Worm (Caenorhabditis elegans) whole organism, L4 larva: ENCODE measurements around the gene T01G1.4.
A peak's percentile ranks its signal among the peaks of the same experiment; 100 is the strongest.

ENCODE experiments used
- aha-1 ChIP-seq: fragments of 150-350 bp; peaks from one replicate; lab custom pipeline; 2014; ENCODE audit warnings: missing biosample characterization, missing genetic modification characterization
- ces-1 ChIP-seq: fragments of 150-350 bp; sonication (generic microtip); optimal IDR thresholded peaks from 4 replicates; lab custom pipeline; 2014; ENCODE audit warnings: missing biosample characterization, missing genetic modification reagents, missing genetic modification characterization
- ctbp-1 ChIP-seq: fragments of 200-800 bp; sonication (Bioruptor generic); IDR thresholded peaks from 2 replicates; pipeline ENCODE4 v1.3.6; 2022; ENCODE audit warnings: missing genetic modification reagents, missing genetic modification characterization, missing compliant biosample characterization
- fos-1 ChIP-seq: fragments of 150-350 bp; optimal IDR thresholded peaks from 2 replicates; lab custom pipeline; 2014; ENCODE audit warnings: missing biosample characterization, missing genetic modification characterization
- jun-1 ChIP-seq: fragments of 150-350 bp; optimal IDR thresholded peaks from 2 replicates; lab custom pipeline; 2014; ENCODE audit warnings: missing biosample characterization, missing genetic modification reagents, missing genetic modification characterization
- lin-15B ChIP-seq: fragments of 150-350 bp; sonication (generic microtip); optimal IDR thresholded peaks from 3 replicates; lab custom pipeline; 2014; ENCODE audit warnings: missing biosample characterization, missing genetic modification characterization
- pha-4 ChIP-seq, 2 experiments: fragments of 150-350 bp in 1 of 2; fragments of 200-800 bp in 1 of 2; sonication (Bioruptor generic) in 1 of 2; IDR thresholded peaks in 1 of 2; optimal IDR thresholded peaks in 1 of 2; 2 replicates each; pipeline versions ENCODE4 v1.3.6 to Lab custom; 2014 to 2022; ENCODE audit warnings: missing genetic modification characterization in 2 of 2, missing genetic modification reagents in 2 of 2, missing biosample characterization in 1 of 2, missing compliant biosample characterization in 1 of 2
- snpc-4 ChIP-seq: fragments of 150-350 bp; optimal IDR thresholded peaks from 2 replicates; lab custom pipeline; 2014; ENCODE audit warnings: missing biosample characterization, missing genetic modification characterization
- unc-62 ChIP-seq, 3 experiments: fragments of 150-350 bp in 1 of 3; sonication (generic microtip); optimal IDR thresholded peaks in 2 of 3; peaks in 1 of 3; 1 replicate in 1 of 3; 2 replicates in 2 of 3; lab custom pipeline; 2014 to 2017; ENCODE audit warnings: missing biosample characterization in 3 of 3, missing genetic modification characterization in 3 of 3, missing genetic modification reagents in 3 of 3, missing genotype in 1 of 3

- 0 out of 2 replicates have a peak, but pooled peaks have one; percentile 32 for TF ChIP-seq pha-4 (GFP tag; IDR thresholded peaks at IDR 0.05; lab: Robert Waterston, UW)
- TF ChIP-seq pha-4 (tag; optimal IDR thresholded peaks at IDR 0.05; lab: Kevin White, UChicago): no peak
- no peak for TF ChIP-seq aha-1
- no peak for TF ChIP-seq ces-1 (GFP tag; lab: Kevin White, UChicago)
- TF ChIP-seq fos-1 (tag; lab: Kevin White, UChicago): no peak
- no peak for TF ChIP-seq ctbp-1 (GFP tag; lab: Robert Waterston, UW)
- no peak for TF ChIP-seq lin-15B (tag; lab: Kevin White, UChicago)
- no peak for TF ChIP-seq unc-62 (GFP tag; optimal IDR thresholded peaks at IDR 0.05 in 1 of 2; lab: Kevin White, UChicago)
- no peak for TF ChIP-seq unc-62 (tag; optimal IDR thresholded peaks at IDR 0.05; lab: Kevin White, UChicago)
- no peak for TF ChIP-seq snpc-4 (tag; lab: Kevin White, UChicago)
- no peak for TF ChIP-seq jun-1 (tag; lab: Kevin White, UChicago)
These were observed 34.3 kb downstream of the T01G1.4 start, which contains the start of gene B0035.21 for ce11 chrIV:11326939-11327565.
